Worm (Caenorhabditis elegans) whole organism, mixed stage, embryonic: Measurements from ENCODE around the gene abu-14.

Experiments used
- M03D4.4 ChIP-seq: sonication (generic microtip); optimal IDR thresholded peaks from 2 replicates; lab custom pipeline; 2017; ENCODE audit warnings: mild to moderate bottlenecking, missing genetic modification characterization, missing compliant biosample characterization
- bed-3 ChIP-seq: fragments of 200-800 bp; sonication (Bioruptor generic); optimal IDR thresholded peaks from 3 replicates; lab custom pipeline; 2018; ENCODE audit warnings: mild to moderate bottlenecking, missing genetic modification characterization, moderate library complexity, missing compliant biosample characterization
- ceh-39 ChIP-seq: fragments of 150-350 bp; optimal IDR thresholded peaks from 2 replicates; lab custom pipeline; 2014; ENCODE audit warnings: missing biosample characterization, missing genetic modification characterization
- ceh-43 ChIP-seq: fragments of 200-800 bp; sonication (Bioruptor generic); optimal IDR thresholded peaks from 2 replicates; lab custom pipeline; 2018; ENCODE audit warnings: mild to moderate bottlenecking, missing genetic modification characterization, moderate library complexity, missing compliant biosample characterization
- ceh-83 ChIP-seq: fragments of 200-800 bp; sonication (Bioruptor generic); optimal IDR thresholded peaks from 2 replicates; lab custom pipeline; 2018; ENCODE audit warnings: mild to moderate bottlenecking, missing genetic modification characterization, missing compliant biosample characterization
- ces-1 ChIP-seq: fragments of 150-350 bp; optimal IDR thresholded peaks from 2 replicates; lab custom pipeline; 2014; ENCODE audit warnings: missing biosample characterization, missing genetic modification reagents, missing genetic modification characterization
- cnd-1 ChIP-seq: fragments of 200-800 bp; sonication (Bioruptor generic); optimal IDR thresholded peaks from 2 replicates; lab custom pipeline; 2018; ENCODE audit warnings: mild to moderate bottlenecking, missing genetic modification characterization, missing compliant biosample characterization
- drap-1 ChIP-seq: fragments of 200-800 bp; sonication (Bioruptor generic); optimal IDR thresholded peaks from 3 replicates; lab custom pipeline; 2018; ENCODE audit warnings: mild to moderate bottlenecking, missing genetic modification characterization, missing compliant biosample characterization
- elt-1 ChIP-seq: sonication (generic microtip); optimal IDR thresholded peaks from 2 replicates; lab custom pipeline; 2017; ENCODE audit warnings: missing genetic modification characterization, mild to moderate bottlenecking, missing compliant biosample characterization, antibody characterized with exemption, moderate library complexity, borderline replicate concordance; ENCODE audit not compliant: insufficient read depth
- elt-3 ChIP-seq: fragments of 150-350 bp; optimal IDR thresholded peaks from 2 replicates; lab custom pipeline; 2014; ENCODE audit warnings: missing biosample characterization, missing genetic modification characterization
- flh-1 ChIP-seq: fragments of 200-800 bp; sonication (Bioruptor generic); optimal IDR thresholded peaks from 2 replicates; lab custom pipeline; 2018; ENCODE audit warnings: mild to moderate bottlenecking, missing genetic modification characterization, moderate library complexity, missing compliant biosample characterization
- ham-2 ChIP-seq: fragments of 200-800 bp; sonication (Bioruptor generic); optimal IDR thresholded peaks from 2 replicates; lab custom pipeline; 2018; ENCODE audit warnings: mild to moderate bottlenecking, missing genetic modification characterization, missing compliant biosample characterization
- hlh-1 ChIP-seq: fragments of 150-350 bp; optimal IDR thresholded peaks from 2 replicates; lab custom pipeline; 2014; ENCODE audit warnings: missing biosample characterization, missing genetic modification reagents, missing genetic modification characterization
- mab-5 ChIP-seq: fragments of 150-350 bp; optimal IDR thresholded peaks from 2 replicates; lab custom pipeline; 2014; ENCODE audit warnings: missing biosample characterization, missing genetic modification characterization
- mep-1 ChIP-seq: fragments of 150-350 bp; optimal IDR thresholded peaks from 2 replicates; lab custom pipeline; 2017; ENCODE audit warnings: missing biosample characterization, missing genetic modification reagents, missing genetic modification characterization, inconsistent platforms
- mls-2 ChIP-seq: sonication (generic microtip); optimal IDR thresholded peaks from 2 replicates; lab custom pipeline; 2016; ENCODE audit warnings: mild to moderate bottlenecking, missing genetic modification characterization, moderate library complexity, missing compliant biosample characterization
- nhr-12 ChIP-seq: fragments of 150-350 bp; optimal IDR thresholded peaks from 2 replicates; lab custom pipeline; 2014; ENCODE audit warnings: missing biosample characterization, missing genetic modification characterization
- nhr-2 ChIP-seq: fragments of 150-350 bp; optimal IDR thresholded peaks from 2 replicates; lab custom pipeline; 2014; ENCODE audit warnings: missing biosample characterization, missing genetic modification characterization
- nhr-237 ChIP-seq: fragments of 150-350 bp; optimal IDR thresholded peaks from 2 replicates; lab custom pipeline; 2014; ENCODE audit warnings: missing biosample characterization, missing genetic modification characterization
- nhr-28 ChIP-seq: fragments of 150-350 bp; optimal IDR thresholded peaks from 2 replicates; lab custom pipeline; 2014; ENCODE audit warnings: missing biosample characterization, missing genetic modification characterization
- pha-4 ChIP-seq: fragments of 150-350 bp; optimal IDR thresholded peaks from 2 replicates; lab custom pipeline; 2018; ENCODE audit warnings: missing biosample characterization, missing genetic modification reagents, missing genetic modification characterization
- snpc-4 ChIP-seq: fragments of 150-350 bp; optimal IDR thresholded peaks from 2 replicates; lab custom pipeline; 2014; ENCODE audit warnings: missing biosample characterization, missing genetic modification characterization
- tbx-8 ChIP-seq: fragments of 200-800 bp; sonication (Bioruptor generic); optimal IDR thresholded peaks from 2 replicates; lab custom pipeline; 2018; ENCODE audit warnings: mild to moderate bottlenecking, missing genetic modification characterization, moderate library complexity, missing compliant biosample characterization
- unc-39 ChIP-seq: fragments of 150-350 bp; optimal IDR thresholded peaks from 2 replicates; lab custom pipeline; 2014; ENCODE audit warnings: missing biosample characterization, missing genetic modification characterization
- unc-62 ChIP-seq: fragments of 150-350 bp; optimal IDR thresholded peaks from 2 replicates; lab custom pipeline; 2014; ENCODE audit warnings: missing biosample characterization, missing genetic modification reagents, missing genetic modification characterization
- ztf-11 ChIP-seq: fragments of 150-350 bp; optimal IDR thresholded peaks from 2 replicates; lab custom pipeline; 2014; ENCODE audit warnings: missing biosample characterization, missing genetic modification characterization

The abu-14 gene

DNA sequence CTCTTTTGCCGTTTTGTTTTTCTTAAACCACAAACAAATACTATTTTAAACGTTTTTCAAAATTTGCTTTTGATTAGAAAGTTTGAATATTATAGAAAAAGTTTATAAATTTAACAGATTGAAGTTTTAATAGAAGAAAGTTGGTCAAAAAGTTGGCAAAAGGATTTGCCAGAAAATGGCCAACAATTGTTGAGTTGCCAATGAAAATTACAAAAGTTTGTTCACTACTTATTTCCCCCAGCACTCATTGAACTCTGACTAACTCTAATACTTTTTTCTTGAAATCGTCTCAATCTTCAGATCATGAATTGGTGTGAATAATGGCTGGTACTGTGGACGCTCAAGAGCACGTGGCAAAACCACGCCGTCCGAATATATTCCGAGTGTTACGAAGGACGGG, 16.9 kb downstream of the abu-14 start, which contains the start of gene ZK1067.4:
Gene ZK1067.4, plus strand, starts transcription at position 301 of the 400 bp plus-strand sequence.
- TF ChIP-seq nhr-12 (tag; lab: Kevin White, UChicago) (no peak), ces-1 (GFP tag; lab: Kevin White, UChicago) (no peak), drap-1 (no peak), nhr-28 (no peak), unc-62 (GFP tag; lab: Kevin White, UChicago) (no peak), mls-2 (tag; lab: Kevin White, UChicago) (no peak), ceh-39 (tag; lab: Kevin White, UChicago) (no peak), ceh-43 (GFP tag; lab: Kevin White, UChicago) (no peak), elt-3 (tag; lab: Kevin White, UChicago) (no peak), bed-3 (GFP tag; lab: Kevin White, UChicago) (no peak), mep-1 (tag; lab: Kevin White, UChicago) (no peak), snpc-4 (tag; lab: Kevin White, UChicago) (no peak), flh-1 (GFP tag; lab: Kevin White, UChicago) (no peak), unc-39 (tag; lab: Kevin White, UChicago) (no peak)

DNA sequence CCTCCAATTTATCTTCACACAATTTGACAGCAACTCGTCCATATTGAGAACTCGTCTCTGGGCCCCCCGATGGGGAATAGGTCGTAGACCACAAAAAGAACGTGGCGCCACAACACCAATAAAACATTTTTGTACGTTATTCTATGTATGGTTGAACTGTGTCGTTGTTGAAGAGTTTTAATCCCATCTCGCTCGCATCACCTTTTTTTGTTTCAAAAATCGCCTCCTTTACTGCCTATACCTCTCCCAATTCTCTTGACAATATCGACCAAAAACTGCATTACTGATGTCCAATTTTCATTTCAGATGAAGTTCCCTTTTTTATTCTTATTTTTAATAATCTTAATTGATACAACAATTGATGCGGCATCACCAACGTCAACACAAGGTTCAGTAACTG, 29.8 kb downstream of the abu-14 start, which contains the start of gene let-23:
Gene let-23, plus strand, starts transcription at position 301 of the 400 bp plus-strand sequence.
- no peak for TF ChIP-seq nhr-12 (tag; lab: Kevin White, UChicago)

ce11 chrII:9196325-9196724, 30.7 kb downstream of the abu-14 start:
- TF ChIP-seq M03D4.4 (no peak), hlh-1 (tag; lab: Kevin White, UChicago) (no peak), ceh-83 (GFP tag; lab: Kevin White, UChicago) (no peak)

DNA sequence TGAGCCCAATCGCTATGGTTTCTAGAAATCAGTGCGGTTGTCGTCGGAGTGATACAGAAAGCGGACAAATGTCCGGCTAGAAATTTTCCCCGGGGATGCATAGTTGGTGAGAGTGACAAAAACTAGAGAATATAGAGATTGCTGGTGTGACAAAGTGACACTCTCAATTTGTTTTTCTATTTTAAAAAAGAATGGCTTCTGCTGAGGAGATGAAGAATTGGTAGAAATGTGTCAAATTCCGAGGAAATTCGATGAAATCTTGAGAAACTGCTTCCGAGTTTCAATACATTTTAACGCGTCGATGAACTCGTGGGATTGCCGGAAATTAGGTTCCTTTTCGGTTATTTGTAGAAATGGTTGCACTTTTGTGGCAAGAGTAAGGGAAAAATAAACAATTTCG, 32.8 kb downstream of the abu-14 start, which contains the start of gene twk-4:
Gene twk-4, minus strand, starts transcription at position 101 of the 400 bp plus-strand sequence.
- TF ChIP-seq elt-1 (no peak), ceh-83 (GFP tag; lab: Kevin White, UChicago) (no peak), ceh-43 (GFP tag; lab: Kevin White, UChicago) (no peak), snpc-4 (tag; lab: Kevin White, UChicago) (no peak)

DNA sequence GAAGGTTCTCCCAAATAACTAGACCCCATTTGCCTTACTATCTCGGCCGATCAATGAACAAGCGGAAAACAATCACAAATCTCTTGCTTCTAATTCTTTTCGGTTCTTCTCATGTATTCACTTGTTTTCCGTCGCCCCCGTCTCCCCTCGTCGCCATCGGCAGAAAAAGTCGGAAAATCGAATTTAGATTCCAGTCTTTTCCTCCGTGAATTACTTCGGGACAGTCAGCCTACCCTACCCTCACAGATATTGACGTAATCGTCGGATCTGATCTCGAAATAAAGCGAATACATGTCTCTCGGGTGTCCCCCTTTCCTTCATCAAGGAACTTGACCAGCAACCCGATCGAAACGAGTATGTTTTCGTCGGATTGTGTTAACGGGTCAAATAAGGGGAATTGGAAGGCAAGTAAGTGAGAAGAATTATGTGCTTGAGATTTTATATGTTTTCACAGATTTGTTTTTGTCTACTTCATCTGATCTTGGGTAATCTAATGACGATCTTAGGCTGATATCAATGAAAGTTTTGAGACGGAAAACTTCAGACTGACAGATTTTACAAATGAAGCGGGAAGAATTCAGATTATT, 36.4 kb downstream of the abu-14 start:
- TF ChIP-seq ces-1 (GFP tag; lab: Kevin White, UChicago) (no peak), elt-1 (peak; percentile 71), ham-2 (peak; percentile 31)

ce11 chrII:9189648-9190047, 37.4 kb downstream of the abu-14 start:
- TF ChIP-seq M03D4.4 (no peak), cnd-1 (tag; lab: Kevin White, UChicago) (no peak), snpc-4 (tag; lab: Kevin White, UChicago) (no peak), tbx-8 (GFP tag; lab: Kevin White, UChicago) (no peak), mab-5 (tag; lab: Kevin White, UChicago) (no peak), hlh-1 (tag; lab: Kevin White, UChicago) (no peak), ceh-43 (GFP tag; lab: Kevin White, UChicago) (no peak)

DNA sequence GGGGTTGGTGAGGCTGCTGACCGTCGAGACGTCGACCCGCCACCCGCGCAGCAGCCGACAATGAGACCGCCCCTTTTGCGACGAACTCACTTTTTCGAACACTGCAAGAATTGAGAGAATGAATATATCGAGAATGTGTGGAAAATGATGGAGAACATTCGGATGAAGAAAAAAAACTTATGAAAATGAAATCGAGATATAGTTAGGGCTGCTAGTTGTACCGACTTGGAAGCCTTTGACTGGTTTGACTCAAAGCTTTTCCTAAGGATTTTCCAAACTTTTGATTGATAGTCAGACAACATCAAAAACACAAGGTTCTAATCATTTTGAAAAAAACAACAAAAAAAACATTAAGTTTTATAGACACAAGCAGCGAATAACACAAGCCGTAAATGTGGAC, 38.6 kb downstream of the abu-14 start, which contains the start of gene sym-2:
Gene sym-2, minus strand, starts transcription at position 101 of the 400 bp plus-strand sequence.
- TF ChIP-seq ztf-11 (tag; lab: Kevin White, UChicago) (no peak), cnd-1 (tag; lab: Kevin White, UChicago) (no peak), nhr-237 (tag; lab: Kevin White, UChicago) (no peak)

- no peak for TF ChIP-seq ceh-39 (tag; lab: Kevin White, UChicago)
- no peak for TF ChIP-seq nhr-28
- no peak for TF ChIP-seq bed-3 (GFP tag; lab: Kevin White, UChicago)
- peak; percentile 53 for TF ChIP-seq pha-4 (tag; lab: Kevin White, UChicago)
- TF ChIP-seq nhr-2 (tag; lab: Kevin White, UChicago): no peak
- no peak for TF ChIP-seq ceh-83 (GFP tag; lab: Kevin White, UChicago)
These were observed 41.1 kb downstream of the abu-14 start for ce11 chrII:9185915-9186314.
